Fruit fly (Drosophila melanogaster) whole organism, wandering third instar larva: Measurements from ENCODE around the gene dos.

Experiments used
- Abd-B ChIP-seq: fragments of >200 bp; optimal IDR thresholded peaks from 2 replicates; lab custom pipeline; 2017; ENCODE audit warnings: missing biosample characterization, missing genetic modification characterization
- CG32264 ChIP-seq: fragments of 200-800 bp; sonication (Bioruptor generic); optimal IDR thresholded peaks from 2 replicates; lab custom pipeline; 2016; ENCODE audit warnings: missing biosample characterization, missing genetic modification characterization
- CG9705 ChIP-seq: fragments of 200-800 bp; sonication (Bioruptor generic); optimal IDR thresholded peaks from 2 replicates; lab custom pipeline; 2018; ENCODE audit warnings: missing biosample characterization, mild to moderate bottlenecking, missing genetic modification characterization
- CrebA ChIP-seq: fragments of 200-800 bp; sonication (Bioruptor generic); optimal IDR thresholded peaks from 2 replicates; lab custom pipeline; 2016; ENCODE audit warnings: missing biosample characterization, mild to moderate bottlenecking, missing genetic modification characterization, borderline replicate concordance
- Dfd ChIP-seq: fragments of >200 bp; optimal IDR thresholded peaks from 2 replicates; lab custom pipeline; 2017; ENCODE audit warnings: missing biosample characterization, missing genetic modification characterization
- Dif ChIP-seq: fragments of 200-275, 200-300 bp; sonication (Bioruptor generic); optimal IDR thresholded peaks from 2 replicates; lab custom pipeline; 2018; ENCODE audit warnings: missing biosample characterization, missing genetic modification characterization; ENCODE audit not compliant: partially characterized antibody
- GATAd ChIP-seq: sonication (Bioruptor generic); optimal IDR thresholded peaks from 2 replicates; lab custom pipeline; 2016; ENCODE audit warnings: missing biosample characterization, missing genetic modification characterization
- HLH106 ChIP-seq: fragments of 200-800 bp; optimal IDR thresholded peaks from 3 replicates; lab custom pipeline; 2019; ENCODE audit warnings: missing biosample characterization, mild to moderate bottlenecking, missing genetic modification characterization, moderate library complexity
- Hnf4 ChIP-seq: fragments of 200-800 bp; sonication (Bioruptor generic); optimal IDR thresholded peaks from 2 replicates; lab custom pipeline; 2016; ENCODE audit warnings: missing biosample characterization, mild to moderate bottlenecking, missing genetic modification characterization
- Hr78 ChIP-seq: fragments of >200 bp; optimal IDR thresholded peaks from 2 replicates; lab custom pipeline; 2017; ENCODE audit warnings: missing biosample characterization, missing genetic modification characterization
- Hr83 ChIP-seq: fragments of 200-300 bp; sonication (Bioruptor generic); optimal IDR thresholded peaks from 2 replicates; lab custom pipeline; 2016; ENCODE audit warnings: missing biosample characterization, mild to moderate bottlenecking, missing genetic modification characterization, moderate library complexity; ENCODE audit not compliant: poor library complexity, severe bottlenecking
- Jra ChIP-seq: sonication (Bioruptor generic); optimal IDR thresholded peaks from 2 replicates; lab custom pipeline; 2016; ENCODE audit warnings: missing biosample characterization, missing genetic modification characterization
- Mio ChIP-seq: sonication (Bioruptor generic); optimal IDR thresholded peaks from 2 replicates; lab custom pipeline; 2016; ENCODE audit warnings: missing biosample characterization, missing genetic modification characterization
- Myc ChIP-seq: fragments of >200 bp; optimal IDR thresholded peaks from 2 replicates; lab custom pipeline; 2017
- N ChIP-seq: fragments of >200 bp; optimal IDR thresholded peaks from 2 replicates; lab custom pipeline; 2018; ENCODE audit warnings: missing biosample characterization, missing external identifiers, missing genetic modification characterization
- OdsH ChIP-seq: fragments of 200-800 bp; sonication (Bioruptor generic); optimal IDR thresholded peaks from 2 replicates; lab custom pipeline; 2016; ENCODE audit warnings: missing biosample characterization, mild to moderate bottlenecking, missing genetic modification characterization
- Rel ChIP-seq, 2 experiments: fragments of 200-800 bp; sonication (Bioruptor generic) in 1 of 2; optimal IDR thresholded peaks; 2 replicates in 1 of 2; 3 replicates in 1 of 2; lab custom pipeline; 2016 to 2019; ENCODE audit warnings: mild to moderate bottlenecking in 2 of 2, missing biosample characterization in 2 of 2, missing genetic modification characterization in 2 of 2, moderate library complexity in 1 of 2
- Sp1 ChIP-seq: fragments of 200-800 bp; sonication (Bioruptor generic); optimal IDR thresholded peaks from 3 replicates; lab custom pipeline; 2019; ENCODE audit warnings: missing biosample characterization, mild to moderate bottlenecking, missing genetic modification characterization, moderate library complexity
- Vsx2 ChIP-seq: fragments of 200-300, 225-300 bp; sonication (Bioruptor generic); optimal IDR thresholded peaks from 2 replicates; lab custom pipeline; 2018; ENCODE audit warnings: missing biosample characterization, missing genetic modification characterization; ENCODE audit not compliant: partially characterized antibody
- br ChIP-seq: fragments of 200-800 bp; sonication (Bioruptor generic); optimal IDR thresholded peaks from 2 replicates; lab custom pipeline; 2016; ENCODE audit warnings: missing biosample characterization, missing genetic modification characterization
- brk ChIP-seq: fragments of 200-800 bp; sonication (Bioruptor generic); optimal IDR thresholded peaks from 2 replicates; lab custom pipeline; 2016; ENCODE audit warnings: missing biosample characterization, mild to moderate bottlenecking, missing genetic modification characterization
- dl ChIP-seq, 2 experiments: fragments of 175-275, 200-275 bp in 1 of 2; fragments of 200-275 bp in 1 of 2; sonication (Bioruptor generic); optimal IDR thresholded peaks; lab custom pipeline; 2018; ENCODE audit warnings: mild to moderate bottlenecking in 2 of 2, missing biosample characterization in 2 of 2, missing genetic modification characterization in 2 of 2, moderate library complexity in 2 of 2; ENCODE audit not compliant: partially characterized antibody in 2 of 2, insufficient read depth in 1 of 2
- dmrt93B ChIP-seq: fragments of 200-800 bp; sonication (Bioruptor generic); optimal IDR thresholded peaks from 2 replicates; lab custom pipeline; 2018; ENCODE audit warnings: missing biosample characterization, mild to moderate bottlenecking, missing genetic modification characterization
- dsf ChIP-seq: sonication (Bioruptor generic); optimal IDR thresholded peaks from 2 replicates; lab custom pipeline; 2016; ENCODE audit warnings: missing biosample characterization, missing genetic modification characterization, borderline replicate concordance
- ey ChIP-seq: fragments of 200-800 bp; sonication (Bioruptor generic); optimal IDR thresholded peaks from 2 replicates; lab custom pipeline; 2016; ENCODE audit warnings: missing biosample characterization, missing genetic modification characterization
- foxo ChIP-seq, 2 experiments: fragments of 200-800 bp; sonication (Bioruptor generic); optimal IDR thresholded peaks; 2 replicates in 1 of 2; 3 replicates in 1 of 2; lab custom pipeline; 2016 to 2017; ENCODE audit warnings: missing biosample characterization in 2 of 2, missing genetic modification characterization in 2 of 2
- fru ChIP-seq: fragments of 200-800 bp; sonication (Bioruptor generic); optimal IDR thresholded peaks from 3 replicates; lab custom pipeline; 2016; ENCODE audit warnings: missing biosample characterization, mild to moderate bottlenecking, missing genetic modification characterization
- h ChIP-seq: fragments of 200-800 bp; sonication (Bioruptor generic); optimal IDR thresholded peaks from 3 replicates; lab custom pipeline; 2016; ENCODE audit warnings: missing biosample characterization, mild to moderate bottlenecking, missing genetic modification characterization
- jim ChIP-seq: fragments of 175-275, 200-325 bp; sonication (Bioruptor generic); optimal IDR thresholded peaks from 2 replicates; lab custom pipeline; 2016; ENCODE audit warnings: missing biosample characterization, mild to moderate bottlenecking, missing genetic modification characterization
- lola ChIP-seq: fragments of >200 bp; optimal IDR thresholded peaks from 2 replicates; lab custom pipeline; 2017; ENCODE audit warnings: missing biosample characterization, missing genetic modification characterization
- pan ChIP-seq: fragments of >200 bp; optimal IDR thresholded peaks from 2 replicates; lab custom pipeline; 2017
- psq ChIP-seq: fragments of 200-800 bp; sonication (Bioruptor generic); optimal IDR thresholded peaks from 3 replicates; lab custom pipeline; 2017; ENCODE audit warnings: missing biosample characterization, mild to moderate bottlenecking, missing genetic modification characterization, moderate library complexity
- rgr ChIP-seq: fragments of 200-800 bp; sonication (Bioruptor generic); optimal IDR thresholded peaks from 3 replicates; lab custom pipeline; 2016; ENCODE audit warnings: missing biosample characterization, mild to moderate bottlenecking, missing genetic modification characterization
- sage ChIP-seq: fragments of 200-800 bp; sonication (Bioruptor generic); optimal IDR thresholded peaks from 2 replicates; lab custom pipeline; 2016; ENCODE audit warnings: missing biosample characterization, mild to moderate bottlenecking, missing genetic modification characterization
- sv ChIP-seq: fragments of 200-800 bp; sonication (Bioruptor generic); optimal IDR thresholded peaks from 3 replicates; lab custom pipeline; 2016; ENCODE audit warnings: missing biosample characterization, missing genetic modification characterization
- tai ChIP-seq: sonication (Bioruptor generic); optimal IDR thresholded peaks from 2 replicates; lab custom pipeline; 2016; ENCODE audit warnings: missing biosample characterization, missing genetic modification characterization
- usp ChIP-seq: fragments of >200 bp; optimal IDR thresholded peaks from 2 replicates; lab custom pipeline; 2017; ENCODE audit warnings: missing biosample characterization, missing genetic modification characterization
- woc ChIP-seq: sonication (Bioruptor generic); optimal IDR thresholded peaks from 2 replicates; lab custom pipeline; 2016; ENCODE audit warnings: missing biosample characterization, mild to moderate bottlenecking, missing genetic modification characterization

Gene dos

dm6 chr3L:2544435-2545076 is 44.7 kb upstream of the dos start:
- TF ChIP-seq tai (GFP tag; lab: Kevin White, UChicago) (no peak), Sp1 (GFP tag; lab: Kevin White, UChicago) (no peak), h (GFP tag; lab: Kevin White, UChicago) (no peak), lola (GFP tag; lab: Kevin White, UChicago) (no peak), GATAd (GFP tag; lab: Kevin White, UChicago) (no peak), foxo (GFP tag; optimal IDR thresholded peaks at IDR 0.05; lab: Kevin White, UChicago) (no peak), Hr78 (no peak), Abd-B (no peak), N (GFP tag; lab: Kevin White, UChicago) (no peak), Myc (lab: Kevin White, UChicago) (no peak), pan (lab: Kevin White, UChicago) (no peak), CrebA (no peak), ey (GFP tag; lab: Kevin White, UChicago) (no peak), sage (GFP tag; lab: Kevin White, UChicago) (no peak), jim (GFP tag; lab: Kevin White, UChicago) (no peak), brk (no peak), woc (GFP tag; lab: Kevin White, UChicago) (no peak), Vsx2 (GFP tag; lab: Kevin White, UChicago) (no peak)
- TF ChIP-seq, all 38 proteins: peak for 0

dm6 chr3L:2545077-2545453 is 44.1 kb upstream of the dos start:
- TF ChIP-seq sv (GFP tag; lab: Kevin White, UChicago) (no peak), woc (GFP tag; lab: Kevin White, UChicago) (no peak), usp (GFP tag; lab: Kevin White, UChicago) (no peak), GATAd (GFP tag; lab: Kevin White, UChicago) (no peak), psq (GFP tag; lab: Kevin White, UChicago) (no peak), HLH106 (no peak), N (GFP tag; lab: Kevin White, UChicago) (no peak), ey (GFP tag; lab: Kevin White, UChicago) (no peak), Hr83 (GFP tag; lab: Kevin White, UChicago) (no peak), Hnf4 (no peak), OdsH (GFP tag; lab: Kevin White, UChicago) (no peak), sage (GFP tag; lab: Kevin White, UChicago) (no peak), tai (GFP tag; lab: Kevin White, UChicago) (no peak), Mio (no peak), dsf (no peak), brk (no peak)
- TF ChIP-seq, all 38 proteins: peak for 0

DNA sequence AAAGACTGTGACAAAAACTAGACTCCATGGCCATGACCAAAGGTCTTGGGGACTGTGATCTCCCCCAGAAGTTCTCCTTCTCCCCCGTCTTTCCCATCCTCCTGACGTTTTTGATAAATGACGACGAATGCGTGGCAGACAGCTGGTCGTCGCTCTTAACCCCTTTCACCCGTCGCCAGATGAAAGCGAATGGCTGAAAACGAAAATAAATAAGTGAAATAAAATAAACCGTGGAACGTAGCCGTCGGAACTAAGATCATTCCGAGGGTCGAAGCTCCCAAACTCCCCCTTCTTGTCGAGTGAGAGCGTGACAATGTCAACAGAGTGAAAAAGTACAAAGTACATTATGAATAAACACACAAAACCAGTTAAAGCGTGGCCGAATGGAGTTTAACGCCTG is 43.3 kb upstream of the dos start:
- no peak for TF ChIP-seq fru (GFP tag; lab: Kevin White, UChicago)
- TF ChIP-seq usp (GFP tag; lab: Kevin White, UChicago), result no peak
- TF ChIP-seq Dif (GFP tag; lab: Kevin White, UChicago), result no peak
- TF ChIP-seq h (GFP tag; lab: Kevin White, UChicago), result peak; percentile 29
- peak; percentile 32 for TF ChIP-seq psq (GFP tag; lab: Kevin White, UChicago)
- no peak for TF ChIP-seq ey (GFP tag; lab: Kevin White, UChicago)
- no peak for TF ChIP-seq OdsH (GFP tag; lab: Kevin White, UChicago)
- TF ChIP-seq pan (lab: Kevin White, UChicago), result no peak
- no peak for TF ChIP-seq Dfd
- TF ChIP-seq Hnf4, result peak; percentile 62
- TF ChIP-seq Hr83 (GFP tag; lab: Kevin White, UChicago), result peak; percentile 30
- no peak for TF ChIP-seq sv (GFP tag; lab: Kevin White, UChicago)

DNA sequence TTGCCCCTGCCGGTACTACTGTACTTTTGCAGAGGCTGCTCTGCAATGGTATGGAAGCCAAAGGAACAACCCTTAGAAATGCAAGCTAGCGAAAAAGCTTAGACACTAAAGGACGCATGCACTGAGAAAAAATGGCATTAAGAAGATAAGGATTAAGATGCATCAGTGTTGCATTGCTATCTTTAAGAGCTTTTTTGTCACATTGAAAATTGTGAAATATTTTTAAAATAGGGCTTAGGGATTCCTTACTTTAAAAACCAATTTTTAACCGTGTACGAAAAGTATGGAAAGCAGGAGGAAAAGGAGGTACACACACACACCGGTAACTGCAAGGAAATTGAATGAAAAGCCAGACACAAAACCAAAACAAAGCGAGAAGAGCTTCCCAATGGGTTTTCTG is 40.3 kb upstream of the dos start:
- TF ChIP-seq dsf (no peak), dmrt93B (GFP tag; lab: Kevin White, UChicago) (peak; percentile 47), Hnf4 (no peak), sage (GFP tag; lab: Kevin White, UChicago) (no peak), tai (GFP tag; lab: Kevin White, UChicago) (no peak), dl (GFP tag; optimal IDR thresholded peaks at IDR 0.05; lab: Kevin White, UChicago; ENCODE audit: insufficient read depth in 1 of 2, partially characterized antibody in 2 of 2) (no peak), Vsx2 (GFP tag; lab: Kevin White, UChicago) (no peak), CG32264 (GFP tag; lab: Kevin White, UChicago) (peak; percentile 15), CrebA (no peak), rgr (GFP tag; lab: Kevin White, UChicago) (peak; percentile 15), Mio (no peak), usp (GFP tag; lab: Kevin White, UChicago) (no peak), OdsH (GFP tag; lab: Kevin White, UChicago) (no peak), GATAd (GFP tag; lab: Kevin White, UChicago) (no peak), br (no peak), Hr78 (no peak), Rel (GFP tag; optimal IDR thresholded peaks at IDR 0.05; lab: Kevin White, UChicago) (no peak), Rel (tag; optimal IDR thresholded peaks at IDR 0.05; lab: Kevin White, UChicago) (no peak), jim (GFP tag; lab: Kevin White, UChicago) (no peak), Dfd (no peak), Jra (GFP tag; lab: Kevin White, UChicago) (no peak), CG9705 (GFP tag; lab: Kevin White, UChicago) (peak; percentile 58), fru (GFP tag; lab: Kevin White, UChicago) (peak; percentile 22), N (GFP tag; lab: Kevin White, UChicago) (no peak), psq (GFP tag; lab: Kevin White, UChicago) (no peak), Myc (lab: Kevin White, UChicago) (no peak), h (GFP tag; lab: Kevin White, UChicago) (peak; percentile 50), HLH106 (peak; percentile 32), Abd-B (no peak), lola (GFP tag; lab: Kevin White, UChicago) (no peak)
